Worm (Caenorhabditis elegans) whole organism, L1 larva: Measurements from ENCODE around the gene F56H9.8.

ENCODE experiments used
- Y116A8C.19 ChIP-seq: sonication (generic microtip); optimal IDR thresholded peaks from 2 replicates; lab custom pipeline; 2016; ENCODE audit warnings: missing compliant biosample characterization, missing genetic modification characterization, borderline replicate concordance
- aha-1 ChIP-seq: fragments of 150-350 bp; optimal IDR thresholded peaks from 2 replicates; lab custom pipeline; 2014; ENCODE audit warnings: missing biosample characterization, missing genetic modification characterization
- aly-2 ChIP-seq: fragments of 150-350 bp; optimal IDR thresholded peaks from 2 replicates; lab custom pipeline; 2014; ENCODE audit warnings: missing biosample characterization, missing genetic modification characterization
- ama-1 ChIP-seq: fragments of 150-350 bp; optimal IDR thresholded peaks from 2 replicates; lab custom pipeline; 2014
- blmp-1 ChIP-seq: fragments of 150-350 bp; optimal IDR thresholded peaks from 2 replicates; lab custom pipeline; 2014; ENCODE audit warnings: missing biosample characterization, missing genetic modification characterization
- ceh-8 ChIP-seq: fragments of 200-800 bp; sonication (Bioruptor generic); optimal IDR thresholded peaks from 2 replicates; lab custom pipeline; 2018; ENCODE audit warnings: mild to moderate bottlenecking, missing genetic modification characterization, moderate library complexity, missing compliant biosample characterization
- ceh-82 ChIP-seq, 3 experiments: fragments of 150-350 bp in 1 of 3; sonication (generic microtip) in 2 of 3; optimal IDR thresholded peaks; 2 replicates each; lab custom pipeline; 2014 to 2017; ENCODE audit warnings: missing biosample characterization in 3 of 3, missing genetic modification characterization in 3 of 3
- ceh-90 ChIP-seq: sonication (generic microtip); optimal IDR thresholded peaks from 2 replicates; lab custom pipeline; 2016; ENCODE audit warnings: missing genetic modification characterization, missing compliant biosample characterization
- dsc-1 ChIP-seq: sonication (generic microtip); optimal IDR thresholded peaks from 2 replicates; lab custom pipeline; 2016; ENCODE audit warnings: mild to moderate bottlenecking, missing genetic modification characterization, missing compliant biosample characterization
- efl-1 ChIP-seq, 4 experiments: fragments of 150-350 bp; optimal IDR thresholded peaks in 3 of 4; peaks in 1 of 4; 1 replicate in 1 of 4; 2 replicates in 3 of 4; lab custom pipeline; 2014; ENCODE audit warnings: missing biosample characterization in 2 of 4, missing genetic modification characterization in 2 of 4, missing genetic modification reagents in 2 of 4
- elt-3 ChIP-seq, 6 experiments: fragments of 150-350 bp in 1 of 6; sonication (generic microtip); optimal IDR thresholded peaks; 2 replicates each; lab custom pipeline; 2017 to 2018; ENCODE audit warnings: missing biosample characterization in 6 of 6, missing genetic modification characterization in 6 of 6, inconsistent platforms in 1 of 6
- ets-5 ChIP-seq: fragments of 200-800 bp; sonication (Bioruptor generic); IDR thresholded peaks from 2 replicates; pipeline ENCODE4 v1.3.6; 2022; ENCODE audit warnings: missing genetic modification characterization, missing compliant biosample characterization
- fkh-4 ChIP-seq: sonication (generic microtip); optimal IDR thresholded peaks from 2 replicates; lab custom pipeline; 2016; ENCODE audit warnings: missing compliant biosample characterization, missing genetic modification characterization, borderline replicate concordance
- fos-1 ChIP-seq: fragments of 150-350 bp; optimal IDR thresholded peaks from 2 replicates; lab custom pipeline; 2014; ENCODE audit warnings: missing biosample characterization, missing genetic modification characterization
- hpl-2 ChIP-seq: fragments of 150-350 bp; optimal IDR thresholded peaks from 2 replicates; lab custom pipeline; 2014; ENCODE audit warnings: missing biosample characterization, missing genetic modification reagents, missing genetic modification characterization
- irx-1 ChIP-seq: sonication (generic microtip); optimal IDR thresholded peaks from 2 replicates; lab custom pipeline; 2016; ENCODE audit warnings: missing genetic modification characterization, missing compliant biosample characterization
- isw-1 ChIP-seq: fragments of 200-800 bp; sonication (Bioruptor generic); IDR thresholded peaks from 2 replicates; pipeline ENCODE4 v1.3.6; 2022; ENCODE audit warnings: missing genetic modification characterization, missing compliant biosample characterization
- jun-1 ChIP-seq: fragments of 150-350 bp; optimal IDR thresholded peaks from 2 replicates; lab custom pipeline; 2014; ENCODE audit warnings: missing biosample characterization, missing genetic modification reagents, missing genetic modification characterization
- lin-14 ChIP-seq: fragments of 200-800 bp; sonication (Bioruptor generic); optimal IDR thresholded peaks from 2 replicates; lab custom pipeline; 2018; ENCODE audit warnings: mild to moderate bottlenecking, missing genetic modification characterization, moderate library complexity, missing compliant biosample characterization
- lin-35 ChIP-seq, 2 experiments: fragments of 150-350 bp; optimal IDR thresholded peaks; 2 replicates each; lab custom pipeline; 2014; ENCODE audit warnings: missing biosample characterization in 2 of 2, missing genetic modification characterization in 2 of 2, missing genetic modification reagents in 2 of 2
- lir-3 ChIP-seq: sonication (generic microtip); optimal IDR thresholded peaks from 2 replicates; lab custom pipeline; 2016; ENCODE audit warnings: mild to moderate bottlenecking, missing genetic modification characterization, moderate library complexity, missing compliant biosample characterization; ENCODE audit not compliant: poor library complexity
- mdl-1 ChIP-seq, 2 experiments: fragments of 150-350 bp; optimal IDR thresholded peaks; 2 replicates each; lab custom pipeline; 2014 to 2017; ENCODE audit warnings: missing biosample characterization in 2 of 2, missing genetic modification characterization in 2 of 2, inconsistent platforms in 1 of 2
- nhr-20 ChIP-seq: sonication (generic microtip); optimal IDR thresholded peaks from 2 replicates; lab custom pipeline; 2016; ENCODE audit warnings: mild to moderate bottlenecking, missing genetic modification characterization, missing compliant biosample characterization
- nhr-237 ChIP-seq: fragments of 150-350 bp; optimal IDR thresholded peaks from 2 replicates; lab custom pipeline; 2014; ENCODE audit warnings: missing biosample characterization, missing genetic modification characterization
- nhr-71 ChIP-seq: sonication (generic microtip); optimal IDR thresholded peaks from 2 replicates; lab custom pipeline; 2016; ENCODE audit warnings: mild to moderate bottlenecking, missing genetic modification characterization, moderate library complexity, missing compliant biosample characterization
- nhr-77 ChIP-seq: fragments of 150-350 bp; optimal IDR thresholded peaks from 2 replicates; lab custom pipeline; 2014; ENCODE audit warnings: missing biosample characterization, missing genetic modification characterization
- nhr-85 ChIP-seq: sonication (generic microtip); peaks from one replicate; lab custom pipeline; 2016; ENCODE audit warnings: missing genetic modification characterization, inconsistent platforms, missing compliant biosample characterization
- pax-3 ChIP-seq: fragments of 200-800 bp; sonication (Bioruptor generic); optimal IDR thresholded peaks from 2 replicates; lab custom pipeline; 2018; ENCODE audit warnings: mild to moderate bottlenecking, missing genetic modification characterization, moderate library complexity, missing compliant biosample characterization
- skn-1 ChIP-seq: fragments of 150-350 bp; optimal IDR thresholded peaks from 2 replicates; lab custom pipeline; 2014; ENCODE audit warnings: missing biosample characterization, missing genetic modification characterization
- snpc-4 ChIP-seq: fragments of 150-350 bp; optimal IDR thresholded peaks from 2 replicates; lab custom pipeline; 2014; ENCODE audit warnings: missing biosample characterization, missing genetic modification characterization
- snu-23 ChIP-seq: sonication (generic microtip); optimal IDR thresholded peaks from 2 replicates; lab custom pipeline; 2016; ENCODE audit warnings: missing genetic modification characterization, missing compliant biosample characterization
- sox-4 ChIP-seq: sonication (generic microtip); optimal IDR thresholded peaks from 2 replicates; lab custom pipeline; 2016; ENCODE audit warnings: missing genetic modification characterization, missing compliant biosample characterization
- tbx-2 ChIP-seq: sonication (generic microtip); optimal IDR thresholded peaks from 2 replicates; lab custom pipeline; 2016; ENCODE audit warnings: missing genetic modification characterization, missing compliant biosample characterization

The F56H9.8 gene

ce11 chrV:12659426-12659825, 14.8 kb downstream of the F56H9.8 start, which contains the start of gene ccch-3 (continued):
- peak; percentile 72 to 80 for TF ChIP-seq efl-1 (optimal IDR thresholded peaks at IDR 0.05; lab: Kevin White, UChicago)
- peak; percentile 78 to 97 for TF ChIP-seq efl-1 (GFP tag; optimal IDR thresholded peaks at IDR 0.05 in 1 of 2; lab: Kevin White, UChicago)
- no peak for TF ChIP-seq Y116A8C.19 (tag; lab: Kevin White, UChicago)
- no peak for TF ChIP-seq snu-23 (GFP tag; lab: Kevin White, UChicago)
- TF ChIP-seq fos-1 (tag; lab: Kevin White, UChicago), result peak; percentile 6
- no peak for TF ChIP-seq ets-5
- TF ChIP-seq nhr-20 (tag; lab: Kevin White, UChicago), result peak; percentile 92
- TF ChIP-seq irx-1, result peak; percentile 43
- peak; percentile 74 for TF ChIP-seq snpc-4 (tag; lab: Kevin White, UChicago)
- TF ChIP-seq skn-1 (tag; lab: Kevin White, UChicago), result peak; percentile 74
- peak in 3 of 6 experiments; percentile 7 to 71 (median 39) for TF ChIP-seq elt-3 (tag; optimal IDR thresholded peaks at IDR 0.05; lab: Kevin White, UChicago)
- TF ChIP-seq tbx-2, result peak; percentile 77
- TF ChIP-seq ceh-8 (GFP tag; lab: Kevin White, UChicago), result peak; percentile 51
- TF ChIP-seq nhr-237 (tag; lab: Kevin White, UChicago), result no peak
- TF ChIP-seq mdl-1 (tag; optimal IDR thresholded peaks at IDR 0.05; lab: Kevin White, UChicago), result peak in 1 of 2 experiments; percentile 59
- TF ChIP-seq sox-4 (tag; lab: Kevin White, UChicago), result peak; percentile 54
- TF ChIP-seq dsc-1 (tag; lab: Kevin White, UChicago), result peak; percentile 69
- peak; percentile 37 for TF ChIP-seq lir-3
- peak; percentile 66 for TF ChIP-seq blmp-1 (tag; lab: Kevin White, UChicago)

- TF ChIP-seq isw-1 (GFP tag; lab: Robert Waterston, UW) (no peak), nhr-20 (tag; lab: Kevin White, UChicago) (no peak), nhr-77 (no peak), ceh-90 (tag; lab: Kevin White, UChicago) (no peak), ama-1 (lab: Kevin White, UChicago) (no peak)
- TF ChIP-seq, all 84 proteins: peak for 0
Observed at ce11 chrV:12660280-12660818, 15.7 kb downstream of the F56H9.8 start, which contains the start of gene his-74. his-74 (minus strand) TSS chrV:12660330.

DNA sequence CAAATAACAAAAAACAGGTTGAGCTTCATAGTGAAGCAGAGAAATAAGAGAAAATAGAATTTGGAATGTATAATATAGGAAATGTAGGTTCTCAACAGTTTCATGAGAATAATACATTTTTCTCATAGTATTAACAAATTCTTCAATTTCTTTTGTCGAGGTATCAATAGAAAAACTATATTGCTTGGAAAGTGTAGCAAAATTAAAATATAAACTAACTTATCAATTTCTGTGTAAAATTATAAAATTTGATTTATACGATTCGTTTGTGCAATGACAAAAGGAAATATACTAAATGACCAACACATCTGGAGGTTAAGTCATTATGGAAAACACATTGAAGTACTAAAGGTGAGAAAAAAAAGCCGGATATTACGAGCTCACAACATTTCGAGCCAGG, 17.0 kb downstream of the F56H9.8 start, which contains the start of gene W05B10.3:
Gene W05B10.3 (minus strand): TSS at position 101 of the 400 bp plus-strand sequence.
- no peak for TF ChIP-seq ceh-8 (GFP tag; lab: Kevin White, UChicago)
- TF ChIP-seq pax-3 (tag; lab: Kevin White, UChicago), result no peak
- TF ChIP-seq aha-1 (tag; lab: Kevin White, UChicago), result no peak
- no peak for TF ChIP-seq blmp-1 (tag; lab: Kevin White, UChicago)
- no peak for TF ChIP-seq efl-1 (optimal IDR thresholded peaks at IDR 0.05; lab: Kevin White, UChicago)
- TF ChIP-seq efl-1 (GFP tag; optimal IDR thresholded peaks at IDR 0.05 in 1 of 2; lab: Kevin White, UChicago), result no peak
- TF ChIP-seq nhr-237 (tag; lab: Kevin White, UChicago), result no peak
- TF ChIP-seq, all 84 proteins: peak for 0

ce11 chrV:12663386-12663785, 18.8 kb downstream of the F56H9.8 start:
- peak; percentile 90 for TF ChIP-seq dsc-1 (tag; lab: Kevin White, UChicago)
- TF ChIP-seq ets-5, result no peak
- TF ChIP-seq fkh-4 (tag; lab: Kevin White, UChicago), result peak; percentile 60
- TF ChIP-seq blmp-1 (tag; lab: Kevin White, UChicago), result peak; percentile 21

DNA sequence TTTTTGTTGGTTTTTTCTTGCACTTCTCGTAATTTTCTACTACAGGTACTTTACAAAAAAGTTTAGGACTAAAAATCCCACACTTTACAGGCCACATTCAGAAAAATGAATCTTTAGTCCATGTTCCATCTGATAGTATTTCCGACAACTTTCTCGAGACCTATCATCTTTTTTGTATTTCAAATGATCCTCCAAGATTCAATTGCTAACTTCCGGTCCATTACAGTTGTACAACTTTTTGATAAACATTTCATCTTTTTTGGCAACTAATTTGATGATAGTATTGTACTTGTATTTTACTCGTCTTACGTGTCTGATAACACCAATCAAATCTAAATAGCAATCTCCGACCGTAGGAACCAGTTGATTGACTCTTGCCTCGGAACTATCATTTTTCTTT, 22.8 kb downstream of the F56H9.8 start:
- peak; percentile 51 for TF ChIP-seq lin-14
- TF ChIP-seq tbx-2, result no peak
- TF ChIP-seq aly-2 (tag; lab: Kevin White, UChicago), result no peak
- no peak for TF ChIP-seq hpl-2 (GFP tag; lab: Kevin White, UChicago)
- no peak for TF ChIP-seq ceh-82 (tag; optimal IDR thresholded peaks at IDR 0.05; lab: Kevin White, UChicago)
- no peak for TF ChIP-seq nhr-77
- TF ChIP-seq blmp-1 (tag; lab: Kevin White, UChicago), result peak; percentile 35
- TF ChIP-seq ceh-8 (GFP tag; lab: Kevin White, UChicago), result no peak
- peak; percentile 65 for TF ChIP-seq nhr-85
- peak in 3 of 6 experiments; percentile 37 to 57 (median 40) for TF ChIP-seq elt-3 (tag; optimal IDR thresholded peaks at IDR 0.05; lab: Kevin White, UChicago)
- no peak for TF ChIP-seq nhr-71 (tag; lab: Kevin White, UChicago)
- peak; percentile 25 for TF ChIP-seq nhr-20 (tag; lab: Kevin White, UChicago)
- TF ChIP-seq lin-35 (GFP tag; optimal IDR thresholded peaks at IDR 0.05; lab: Kevin White, UChicago), result no peak
- TF ChIP-seq jun-1, result no peak
- no peak for TF ChIP-seq isw-1 (GFP tag; lab: Robert Waterston, UW)
- no peak for TF ChIP-seq ama-1 (lab: Kevin White, UChicago)
